Fruit fly (Drosophila melanogaster) whole organism, embryonic: Measurements from ENCODE around the gene Ir68b.
A peak's percentile ranks its signal among the peaks of the same experiment; 100 is the strongest.

Source experiments
- ATbp ChIP-seq: fragments of 200-800 bp; sonication (Bioruptor generic); optimal IDR thresholded peaks from 2 replicates; lab custom pipeline; 2017; ENCODE audit warnings: missing biosample characterization, mild to moderate bottlenecking, missing genetic modification characterization, missing genetic modification reagents
- Bteb2 ChIP-seq: fragments of 200-800 bp; sonication (Bioruptor generic); optimal IDR thresholded peaks from 2 replicates; lab custom pipeline; 2016; ENCODE audit warnings: missing biosample characterization, missing genetic modification characterization
- CG10431 ChIP-seq: fragments of 200-800 bp; sonication (Bioruptor generic); optimal IDR thresholded peaks from 3 replicates; lab custom pipeline; 2018; ENCODE audit warnings: missing biosample characterization, mild to moderate bottlenecking, missing genetic modification characterization
- CG10979 ChIP-seq: fragments of 200-800 bp; sonication (Bioruptor generic); optimal IDR thresholded peaks from 2 replicates; lab custom pipeline; 2018; ENCODE audit warnings: missing biosample characterization, mild to moderate bottlenecking, missing genetic modification characterization, moderate library complexity
- CG15269 ChIP-seq: fragments of 200-800 bp; sonication (Bioruptor generic); optimal IDR thresholded peaks from 2 replicates; lab custom pipeline; 2018; ENCODE audit warnings: missing biosample characterization, mild to moderate bottlenecking, missing genetic modification characterization, moderate library complexity
- CG17912 ChIP-seq: fragments of 200-800 bp; sonication (Bioruptor generic); optimal IDR thresholded peaks from 2 replicates; lab custom pipeline; 2018; ENCODE audit warnings: missing biosample characterization, mild to moderate bottlenecking, missing genetic modification characterization
- CG1792 ChIP-seq: fragments of 200-800 bp; sonication (Bioruptor generic); optimal IDR thresholded peaks from 2 replicates; lab custom pipeline; 2016; ENCODE audit warnings: missing biosample characterization, missing genetic modification characterization
- CG18011 ChIP-seq: fragments of 200-800 bp; sonication (Bioruptor generic); optimal IDR thresholded peaks from 2 replicates; lab custom pipeline; 2017; ENCODE audit warnings: missing biosample characterization, missing genetic modification characterization, mild to moderate bottlenecking, moderate library complexity, missing genotype
- CG31388 ChIP-seq: fragments of 200-800 bp; sonication (Bioruptor generic); optimal IDR thresholded peaks from 2 replicates; lab custom pipeline; 2016; ENCODE audit warnings: missing biosample characterization, missing genetic modification characterization
- CG34376 ChIP-seq: fragments of 200-800 bp; sonication (Bioruptor generic); optimal IDR thresholded peaks from 2 replicates; lab custom pipeline; 2018; ENCODE audit warnings: missing biosample characterization, mild to moderate bottlenecking, missing genetic modification characterization
- CG3726 ChIP-seq: fragments of 200-800 bp; sonication (Bioruptor generic); IDR thresholded peaks from 3 replicates; pipeline ENCODE4, ENCODE4 v1.3.6; 2022; ENCODE audit warnings: missing biosample characterization, missing genetic modification characterization
- CG4820 ChIP-seq: fragments of 200-800 bp; sonication (Bioruptor generic); optimal IDR thresholded peaks from 3 replicates; lab custom pipeline; 2016; ENCODE audit warnings: missing biosample characterization, missing genetic modification characterization
- CG5180 ChIP-seq: fragments of 200-800 bp; sonication (Bioruptor generic); optimal IDR thresholded peaks from 3 replicates; lab custom pipeline; 2017; ENCODE audit warnings: missing biosample characterization, missing genetic modification characterization, mild to moderate bottlenecking, moderate library complexity, missing genetic modification reagents
- CG6175 ChIP-seq: fragments of 200-800 bp; sonication (Bioruptor generic); IDR thresholded peaks from 3 replicates; pipeline ENCODE4 v1.3.6; 2022; ENCODE audit warnings: missing biosample characterization, missing genetic modification characterization
- CG6272 ChIP-seq: fragments of 200-800 bp; sonication (Bioruptor generic); IDR thresholded peaks from 2 replicates; pipeline ENCODE4 v1.3.6; 2022; ENCODE audit warnings: missing biosample characterization, missing genetic modification characterization
- CG7372 ChIP-seq: fragments of 200-800 bp; sonication (Bioruptor generic); IDR thresholded peaks from 2 replicates; pipeline ENCODE4 v1.3.6; 2022; ENCODE audit warnings: missing biosample characterization, missing genetic modification characterization
- CG8944 ChIP-seq: fragments of 200-800 bp; sonication (Bioruptor generic); optimal IDR thresholded peaks from 3 replicates; lab custom pipeline; 2016; ENCODE audit warnings: missing biosample characterization, missing genetic modification characterization
- CG9437 ChIP-seq: fragments of 200-800 bp; sonication (Bioruptor generic); optimal IDR thresholded peaks from 2 replicates; lab custom pipeline; 2018; ENCODE audit warnings: missing biosample characterization, mild to moderate bottlenecking, missing genetic modification characterization
- Dll ChIP-seq: fragments of 200-800 bp; sonication (Bioruptor generic); IDR thresholded peaks from 4 replicates; pipeline ENCODE4 v1.3.6; 2022; ENCODE audit warnings: missing biosample characterization, missing genetic modification characterization; ENCODE audit not compliant: partially characterized antibody
- Eip74EF ChIP-seq, 2 experiments: fragments of 200-800 bp in 1 of 2; fragments of >200 bp in 1 of 2; sonication (Bioruptor generic) in 1 of 2; optimal IDR thresholded peaks; 2 replicates each; lab custom pipeline; 2017 to 2019; ENCODE audit warnings: missing biosample characterization in 2 of 2, missing genetic modification characterization in 2 of 2, mild to moderate bottlenecking in 1 of 2, moderate library complexity in 1 of 2
- Ets65A ChIP-seq: fragments of 200-800 bp; sonication (Bioruptor generic); peaks from one replicate; lab custom pipeline; 2016; ENCODE audit warnings: missing biosample characterization, missing genetic modification characterization
- H2.0 ChIP-seq: fragments of 200-800 bp; sonication (Bioruptor generic); IDR thresholded peaks from 2 replicates; pipeline ENCODE4 v1.3.6; 2022; ENCODE audit warnings: missing biosample characterization, missing genetic modification characterization
- Hand ChIP-seq: fragments of 200-800 bp; sonication (Bioruptor generic); optimal IDR thresholded peaks from 2 replicates; lab custom pipeline; 2017; ENCODE audit warnings: mild to moderate bottlenecking, missing biosample characterization, missing genetic modification reagents, missing genetic modification characterization
- Lhr ChIP-seq: fragments of 200-800 bp; sonication (Bioruptor generic); optimal IDR thresholded peaks from 3 replicates; lab custom pipeline; 2017; ENCODE audit warnings: mild to moderate bottlenecking, missing biosample characterization, missing genetic modification reagents, missing genetic modification characterization
- Mes4 ChIP-seq: fragments of 200-800 bp; sonication (Bioruptor generic); optimal IDR thresholded peaks from 2 replicates; lab custom pipeline; 2016; ENCODE audit warnings: missing biosample characterization, missing genetic modification characterization
- Oaz ChIP-seq: fragments of 200-800 bp; sonication (Bioruptor generic); IDR thresholded peaks from 2 replicates; pipeline ENCODE4 v1.3.6; 2022; ENCODE audit warnings: missing biosample characterization, missing genetic modification characterization
- Ptx1 ChIP-seq: fragments of 200-800 bp; sonication (Bioruptor generic); IDR thresholded peaks from 2 replicates; pipeline ENCODE4 v1.3.6; 2022; ENCODE audit warnings: missing biosample characterization, missing genetic modification characterization
- Ravus ChIP-seq: fragments of 200-800 bp; sonication (Bioruptor generic); IDR thresholded peaks from 2 replicates; pipeline ENCODE4 v1.3.6; 2022; ENCODE audit warnings: missing biosample characterization, missing genetic modification characterization
- YL-1 ChIP-seq: fragments of 200-800 bp; sonication (Bioruptor generic); optimal IDR thresholded peaks from 3 replicates; lab custom pipeline; 2017; ENCODE audit warnings: missing biosample characterization, mild to moderate bottlenecking, missing genetic modification characterization
- amos ChIP-seq: fragments of 200-800 bp; sonication (Bioruptor generic); IDR thresholded peaks from 2 replicates; pipeline ENCODE4 v1.3.6; 2022; ENCODE audit warnings: missing biosample characterization, missing genetic modification characterization; ENCODE audit not compliant: partially characterized antibody
- ato ChIP-seq: fragments of 200-800 bp; sonication (Bioruptor generic); IDR thresholded peaks from 2 replicates; pipeline ENCODE4 v1.3.6; 2022; ENCODE audit warnings: missing biosample characterization, missing genetic modification characterization; ENCODE audit not compliant: partially characterized antibody
- bbx ChIP-seq: fragments of 200-800 bp; sonication (Bioruptor generic); IDR thresholded peaks from 2 replicates; pipeline ENCODE4 v1.3.6; 2022; ENCODE audit warnings: missing biosample characterization, missing genetic modification characterization; ENCODE audit not compliant: partially characterized antibody
- br ChIP-seq: fragments of >200 bp; optimal IDR thresholded peaks from 2 replicates; lab custom pipeline; 2017
- caup ChIP-seq: fragments of 200-800 bp; sonication (Bioruptor generic); optimal IDR thresholded peaks from 3 replicates; lab custom pipeline; 2017; ENCODE audit warnings: missing biosample characterization, mild to moderate bottlenecking, missing genetic modification characterization, moderate library complexity; ENCODE audit not compliant: severe bottlenecking
- chn ChIP-seq: fragments of 200-800 bp; sonication (Bioruptor generic); optimal IDR thresholded peaks from 2 replicates; lab custom pipeline; 2016; ENCODE audit warnings: missing biosample characterization, missing genetic modification characterization
- ci ChIP-seq: fragments of 200-800 bp; sonication (Bioruptor generic); IDR thresholded peaks from 3 replicates; pipeline ENCODE4 v1.3.6; 2022; ENCODE audit warnings: missing biosample characterization, missing genetic modification characterization
- cwo ChIP-seq: fragments of 200-800 bp; sonication (Bioruptor generic); optimal IDR thresholded peaks from 3 replicates; lab custom pipeline; 2017; ENCODE audit warnings: missing biosample characterization, missing genetic modification characterization, mild to moderate bottlenecking, moderate library complexity, missing genetic modification reagents
- dm ChIP-seq: fragments of 200-800 bp; sonication (Bioruptor generic); optimal IDR thresholded peaks from 3 replicates; lab custom pipeline; 2016; ENCODE audit warnings: missing biosample characterization, missing genetic modification characterization
- gce ChIP-seq: fragments of 200-800 bp; sonication (Bioruptor generic); IDR thresholded peaks from 3 replicates; pipeline ENCODE4 v1.3.6; 2022; ENCODE audit warnings: missing biosample characterization, missing genetic modification characterization
- grn ChIP-seq: fragments of 200-800 bp; sonication (Bioruptor generic); optimal IDR thresholded peaks from 3 replicates; lab custom pipeline; 2017; ENCODE audit warnings: missing biosample characterization, missing genetic modification characterization
- ham ChIP-seq: fragments of 200-800 bp; sonication (Bioruptor generic); IDR thresholded peaks from 2 replicates; pipeline ENCODE4 v1.3.6; 2022; ENCODE audit warnings: missing biosample characterization, missing genetic modification characterization
- ind ChIP-seq: fragments of 200-800 bp; sonication (Bioruptor generic); optimal IDR thresholded peaks from 3 replicates; lab custom pipeline; 2016; ENCODE audit warnings: missing biosample characterization, missing genetic modification characterization
- lmd ChIP-seq: fragments of 200-800 bp; sonication (Bioruptor generic); IDR thresholded peaks from 2 replicates; pipeline ENCODE4 v1.3.6; 2022; ENCODE audit warnings: missing biosample characterization, missing genetic modification characterization
- nerfin-1 ChIP-seq: fragments of 200-800 bp; sonication (Bioruptor generic); optimal IDR thresholded peaks from 3 replicates; lab custom pipeline; 2019; ENCODE audit warnings: missing biosample characterization, mild to moderate bottlenecking, missing genetic modification characterization, moderate library complexity
- nerfin-2 ChIP-seq: fragments of 200-800 bp; sonication (Bioruptor generic); IDR thresholded peaks from 2 replicates; pipeline ENCODE4 v1.3.6; 2022; ENCODE audit warnings: missing biosample characterization, missing genetic modification characterization; ENCODE audit not compliant: partially characterized antibody
- nmo ChIP-seq: fragments of 200-800 bp; sonication (Bioruptor generic); optimal IDR thresholded peaks from 2 replicates; lab custom pipeline; 2018; ENCODE audit warnings: missing biosample characterization, mild to moderate bottlenecking, missing genetic modification characterization, moderate library complexity
- otp ChIP-seq: fragments of 200-800 bp; sonication (Bioruptor generic); IDR thresholded peaks from 3 replicates; pipeline ENCODE4, ENCODE4 v1.3.6; 2022; ENCODE audit warnings: missing biosample characterization, missing genetic modification characterization
- pum ChIP-seq: fragments of 200-800 bp; sonication (Bioruptor generic); optimal IDR thresholded peaks from 2 replicates; lab custom pipeline; 2016; ENCODE audit warnings: missing biosample characterization, missing genetic modification characterization
- sd ChIP-seq: fragments of 200-800 bp; sonication (Bioruptor generic); optimal IDR thresholded peaks from 3 replicates; lab custom pipeline; 2018; ENCODE audit warnings: missing biosample characterization, mild to moderate bottlenecking, missing genetic modification characterization, moderate library complexity
- unc-4 ChIP-seq: fragments of 200-800 bp; sonication (Bioruptor generic); IDR thresholded peaks from 2 replicates; pipeline ENCODE4 v1.3.6; 2022; ENCODE audit warnings: missing biosample characterization, missing genetic modification characterization; ENCODE audit not compliant: partially characterized antibody

Gene Ir68b

dm6 chr3L:12139232-12139698 lies 12.1 kb upstream of the Ir68b start (continued):
- TF ChIP-seq cwo (GFP tag; lab: Kevin White, UChicago) (peak; percentile 22), amos (GFP tag; lab: Robert Waterston, UW) (no peak), Lhr (GFP tag; lab: Kevin White, UChicago) (no peak), nmo (GFP tag; lab: Kevin White, UChicago) (peak; percentile 31), dm (GFP tag; lab: Kevin White, UChicago) (no peak), CG6272 (0 out of 2 replicates have a peak, but pooled peaks have one; percentile 36), CG3726 (no peak), gce (GFP tag; lab: Robert Waterston, UW) (no peak), Ravus (no peak), CG6175 (GFP tag; lab: Robert Waterston, UW) (no peak), CG15269 (tag; lab: Kevin White, UChicago) (peak; percentile 66), Ptx1 (peak; percentile 62), Oaz (GFP tag; lab: Robert Waterston, UW) (no peak), H2.0 (GFP tag; lab: Robert Waterston, UW) (no peak), unc-4 (GFP tag; lab: Robert Waterston, UW) (no peak), Ets65A (GFP tag; lab: Kevin White, UChicago) (peak; percentile 91), ci (GFP tag; lab: Robert Waterston, UW) (0 out of 3 replicates have a peak, but pooled peaks have one; percentile 42), pum (GFP tag; lab: Kevin White, UChicago) (peak; percentile 49), CG4820 (peak; percentile 28), CG34376 (GFP tag; lab: Kevin White, UChicago) (peak; percentile 11), ham (GFP tag; lab: Robert Waterston, UW) (no peak), br (lab: Kevin White, UChicago) (no peak), CG17912 (GFP tag; lab: Kevin White, UChicago) (no peak), nerfin-2 (GFP tag; lab: Robert Waterston, UW) (no peak), caup (GFP tag; lab: Kevin White, UChicago) (peak; percentile 2), CG7372 (GFP tag; lab: Robert Waterston, UW) (no peak), CG9437 (GFP tag; lab: Kevin White, UChicago) (peak; percentile 36), Bteb2 (GFP tag; lab: Kevin White, UChicago) (no peak), ind (peak; percentile 60), nerfin-1 (tag; lab: Kevin White, UChicago) (peak; percentile 38), YL-1 (GFP tag; lab: Kevin White, UChicago) (no peak), ato (no peak), Hand (GFP tag; lab: Kevin White, UChicago) (peak; percentile 29), Mes4 (GFP tag; lab: Kevin White, UChicago) (peak; percentile 19), bbx (no peak), CG8944 (peak; percentile 41), chn (GFP tag; lab: Kevin White, UChicago) (peak; percentile 46), Dll (no peak), lmd (GFP tag; lab: Robert Waterston, UW) (peak; percentile 45; the same call in 1 of the 2 replicates), grn (GFP tag; lab: Kevin White, UChicago) (no peak), CG10979 (tag; lab: Kevin White, UChicago) (peak; percentile 41), CG18011 (GFP tag; lab: Kevin White, UChicago) (no peak), otp (GFP tag; lab: Robert Waterston, UW) (no peak), CG5180 (GFP tag; lab: Kevin White, UChicago) (peak; percentile 20), Eip74EF (GFP tag; optimal IDR thresholded peaks at IDR 0.05; lab: Kevin White, UChicago) (peak in 1 of 2 experiments; percentile 5), CG31388 (GFP tag; lab: Kevin White, UChicago) (no peak), CG10431 (GFP tag; lab: Kevin White, UChicago) (no peak), ATbp (GFP tag; lab: Kevin White, UChicago) (peak; percentile 49), sd (no peak), CG1792 (GFP tag; lab: Kevin White, UChicago) (no peak)
